Fruit fly (Drosophila melanogaster) whole organism, embryonic: ENCODE results near the gene Sec15.

ENCODE experiments used
- Asciz ChIP-seq: fragments of 200-800 bp; sonication (Bioruptor generic); optimal IDR thresholded peaks from 2 replicates; lab custom pipeline; 2017; ENCODE audit warnings: missing biosample characterization, mild to moderate bottlenecking, missing genetic modification characterization, missing genetic modification reagents
- B-H1 ChIP-seq: fragments of 200-800 bp; sonication (Bioruptor generic); IDR thresholded peaks from 3 replicates; pipeline ENCODE4 v1.3.6; 2022; ENCODE audit warnings: missing biosample characterization, missing genetic modification characterization
- CG10959 ChIP-seq: fragments of 200-800 bp; sonication (Bioruptor generic); IDR thresholded peaks from 2 replicates; pipeline ENCODE4 v1.3.6; 2022; ENCODE audit warnings: missing biosample characterization, missing genetic modification characterization
- CG11398 ChIP-seq: fragments of 200-800 bp; sonication (Bioruptor generic); optimal IDR thresholded peaks from 2 replicates; lab custom pipeline; 2016; ENCODE audit warnings: missing biosample characterization, missing genetic modification characterization
- CG12071 ChIP-seq: fragments of 200-800 bp; sonication (Bioruptor generic); optimal IDR thresholded peaks from 3 replicates; lab custom pipeline; 2018; ENCODE audit warnings: missing biosample characterization, mild to moderate bottlenecking, missing genetic modification characterization
- CG12744 ChIP-seq: fragments of 200-800 bp; sonication (Bioruptor generic); optimal IDR thresholded peaks from 2 replicates; lab custom pipeline; 2016; ENCODE audit warnings: missing biosample characterization, missing genetic modification characterization
- CG14710 ChIP-seq: fragments of 200-800 bp; sonication (Bioruptor generic); optimal IDR thresholded peaks from 3 replicates; lab custom pipeline; 2019; ENCODE audit warnings: missing biosample characterization, mild to moderate bottlenecking, missing genetic modification characterization, moderate library complexity
- CG1602 ChIP-seq: fragments of 200-800 bp; sonication (Bioruptor generic); optimal IDR thresholded peaks from 3 replicates; lab custom pipeline; 2016; ENCODE audit warnings: missing biosample characterization, missing genetic modification characterization
- CG1603 ChIP-seq: fragments of 200-800 bp; sonication (Bioruptor generic); optimal IDR thresholded peaks from 2 replicates; lab custom pipeline; 2019; ENCODE audit warnings: missing biosample characterization, mild to moderate bottlenecking, missing genetic modification characterization, moderate library complexity
- CG16863 ChIP-seq: fragments of 200-800 bp; sonication (Bioruptor generic); optimal IDR thresholded peaks from 3 replicates; lab custom pipeline; 2016; ENCODE audit warnings: missing biosample characterization, missing genetic modification characterization
- CG17568 ChIP-seq: fragments of 200-800 bp; sonication (Bioruptor generic); optimal IDR thresholded peaks from 2 replicates; lab custom pipeline; 2018; ENCODE audit warnings: missing biosample characterization, mild to moderate bottlenecking, missing genetic modification characterization, moderate library complexity
- CG17912 ChIP-seq: fragments of 200-800 bp; sonication (Bioruptor generic); optimal IDR thresholded peaks from 2 replicates; lab custom pipeline; 2018; ENCODE audit warnings: missing biosample characterization, mild to moderate bottlenecking, missing genetic modification characterization
- CG18011 ChIP-seq: fragments of 200-800 bp; sonication (Bioruptor generic); optimal IDR thresholded peaks from 2 replicates; lab custom pipeline; 2017; ENCODE audit warnings: missing biosample characterization, missing genetic modification characterization, mild to moderate bottlenecking, moderate library complexity, missing genotype
- CG18262 ChIP-seq: fragments of 200-800 bp; optimal IDR thresholded peaks from 3 replicates; lab custom pipeline; 2019; ENCODE audit warnings: missing biosample characterization, mild to moderate bottlenecking, missing genetic modification characterization, moderate library complexity
- CG2199 ChIP-seq: fragments of 200-800 bp; sonication (Bioruptor generic); IDR thresholded peaks from 3 replicates; pipeline ENCODE4 v1.3.6; 2022; ENCODE audit warnings: missing biosample characterization, missing genetic modification characterization
- CG2678 ChIP-seq: fragments of 200-800 bp; sonication (Bioruptor generic); optimal IDR thresholded peaks from 3 replicates; lab custom pipeline; 2019; ENCODE audit warnings: missing biosample characterization, mild to moderate bottlenecking, missing genetic modification characterization, moderate library complexity
- CG31224 ChIP-seq: fragments of 200-800 bp; sonication (Bioruptor generic); IDR thresholded peaks from 2 replicates; pipeline ENCODE4 v1.3.6; 2022; ENCODE audit warnings: missing biosample characterization, missing genetic modification characterization
- CG31441 ChIP-seq: fragments of 200-800 bp; sonication (Bioruptor generic); IDR thresholded peaks from 2 replicates; pipeline ENCODE4 v1.3.6; 2022; ENCODE audit warnings: missing biosample characterization, missing genetic modification characterization
- CG3407 ChIP-seq: fragments of 200-800 bp; sonication (Bioruptor generic); optimal IDR thresholded peaks from 2 replicates; lab custom pipeline; 2018; ENCODE audit warnings: missing biosample characterization, mild to moderate bottlenecking, missing genetic modification characterization
- CG7372 ChIP-seq: fragments of 200-800 bp; sonication (Bioruptor generic); IDR thresholded peaks from 2 replicates; pipeline ENCODE4 v1.3.6; 2022; ENCODE audit warnings: missing biosample characterization, missing genetic modification characterization
- CG7745 ChIP-seq: fragments of 200-800 bp; sonication (Bioruptor generic); optimal IDR thresholded peaks from 2 replicates; lab custom pipeline; 2018; ENCODE audit warnings: missing biosample characterization, mild to moderate bottlenecking, missing genetic modification characterization, moderate library complexity
- CG8388 ChIP-seq: fragments of 200-800 bp; sonication (Bioruptor generic); optimal IDR thresholded peaks from 2 replicates; lab custom pipeline; 2019; ENCODE audit warnings: missing biosample characterization, mild to moderate bottlenecking, missing genetic modification characterization, moderate library complexity
- CG9437 ChIP-seq: fragments of 200-800 bp; sonication (Bioruptor generic); optimal IDR thresholded peaks from 2 replicates; lab custom pipeline; 2018; ENCODE audit warnings: missing biosample characterization, mild to moderate bottlenecking, missing genetic modification characterization
- CG9609 ChIP-seq: fragments of 200-800 bp; sonication (Bioruptor generic); optimal IDR thresholded peaks from 3 replicates; lab custom pipeline; 2016; ENCODE audit warnings: missing biosample characterization, missing genetic modification characterization
- Doc3 ChIP-seq: fragments of 200-800 bp; sonication (Bioruptor generic); IDR thresholded peaks from 3 replicates; pipeline ENCODE4 v1.3.6; 2022; ENCODE audit warnings: missing biosample characterization, missing genetic modification characterization; ENCODE audit not compliant: partially characterized antibody
- Jarid2 ChIP-seq: fragments of 200-800 bp; sonication (Bioruptor generic); optimal IDR thresholded peaks from 3 replicates; lab custom pipeline; 2017; ENCODE audit warnings: mild to moderate bottlenecking, missing biosample characterization, missing genetic modification reagents, missing genetic modification characterization
- MBD-R2 ChIP-seq: fragments of 200-800 bp; sonication (Bioruptor generic); IDR thresholded peaks from 2 replicates; pipeline ENCODE4 v1.3.6; 2022; ENCODE audit warnings: missing biosample characterization, missing genetic modification characterization
- NfI ChIP-seq: fragments of 200-800 bp; sonication (Bioruptor generic); optimal IDR thresholded peaks from 3 replicates; lab custom pipeline; 2018; ENCODE audit warnings: missing biosample characterization, mild to moderate bottlenecking, missing genetic modification characterization, moderate library complexity
- Ptx1 ChIP-seq: fragments of 200-800 bp; sonication (Bioruptor generic); IDR thresholded peaks from 2 replicates; pipeline ENCODE4 v1.3.6; 2022; ENCODE audit warnings: missing biosample characterization, missing genetic modification characterization
- Sin3A ChIP-seq: fragments of >200 bp; optimal IDR thresholded peaks from 2 replicates; lab custom pipeline; 2018
- TFAM ChIP-seq: fragments of 200-800 bp; sonication (Bioruptor generic); optimal IDR thresholded peaks from 2 replicates; lab custom pipeline; 2017; ENCODE audit warnings: missing biosample characterization, missing genetic modification characterization, inconsistent platforms
- Trl ChIP-seq, 3 experiments: fragments of >200 bp in 2 of 3; fragments of 200-800 bp in 1 of 3; sonication (Bioruptor generic) in 1 of 3; optimal IDR thresholded peaks; 2 replicates in 1 of 3; 3 replicates in 2 of 3; lab custom pipeline; 2016 to 2017; ENCODE audit warnings: missing biosample characterization in 1 of 3, missing genetic modification characterization in 1 of 3
- Xbp1 ChIP-seq: fragments of 200-800 bp; sonication (Bioruptor generic); optimal IDR thresholded peaks from 3 replicates; lab custom pipeline; 2016; ENCODE audit warnings: missing biosample characterization, mild to moderate bottlenecking, missing genetic modification characterization
- cg ChIP-seq: fragments of 200-800 bp; sonication (Bioruptor generic); optimal IDR thresholded peaks from 3 replicates; lab custom pipeline; 2019; ENCODE audit warnings: missing biosample characterization, mild to moderate bottlenecking, missing genetic modification characterization, moderate library complexity
- dysf ChIP-seq: fragments of 200-800 bp; sonication (Bioruptor generic); IDR thresholded peaks from 3 replicates; pipeline ENCODE4 v1.3.6; 2022; ENCODE audit warnings: missing biosample characterization, missing genetic modification characterization
- grau ChIP-seq: fragments of 200-800 bp; optimal IDR thresholded peaks from 3 replicates; lab custom pipeline; 2019; ENCODE audit warnings: missing biosample characterization, mild to moderate bottlenecking, missing genetic modification characterization, moderate library complexity
- gsb ChIP-seq: fragments of 200-800 bp; sonication (Bioruptor generic); IDR thresholded peaks from 2 replicates; pipeline ENCODE4 v1.3.6; 2022; ENCODE audit warnings: missing biosample characterization, missing genetic modification characterization
- h ChIP-seq: fragments of >200 bp; optimal IDR thresholded peaks from 2 replicates; lab custom pipeline; 2017
- hbn ChIP-seq: fragments of 200-800 bp; sonication (Bioruptor generic); IDR thresholded peaks from 2 replicates; pipeline ENCODE4 v1.3.6; 2022; ENCODE audit warnings: missing biosample characterization, missing genetic modification characterization; ENCODE audit not compliant: partially characterized antibody
- hkb ChIP-seq, 2 experiments: fragments of 200-800 bp in 1 of 2; fragments of >200 bp in 1 of 2; sonication (Bioruptor generic) in 1 of 2; IDR thresholded peaks in 1 of 2; optimal IDR thresholded peaks in 1 of 2; 2 replicates each; pipeline versions ENCODE4 v1.3.6 to Lab custom; 2017 to 2022; ENCODE audit warnings: missing biosample characterization in 1 of 2, missing genetic modification characterization in 1 of 2
- ind ChIP-seq: fragments of 200-800 bp; sonication (Bioruptor generic); optimal IDR thresholded peaks from 3 replicates; lab custom pipeline; 2016; ENCODE audit warnings: missing biosample characterization, missing genetic modification characterization
- jing ChIP-seq: fragments of 200-800 bp; sonication (Bioruptor generic); optimal IDR thresholded peaks from 2 replicates; lab custom pipeline; 2018; ENCODE audit warnings: missing biosample characterization, mild to moderate bottlenecking, missing genetic modification characterization
- odd ChIP-seq: fragments of 200-800 bp; sonication (Bioruptor generic); optimal IDR thresholded peaks from 2 replicates; lab custom pipeline; 2017; ENCODE audit warnings: missing biosample characterization, mild to moderate bottlenecking, missing genetic modification characterization
- sc ChIP-seq, 3 experiments: fragments of >200 bp in 2 of 3; fragments of 200-800 bp in 1 of 3; sonication (Bioruptor generic) in 1 of 3; optimal IDR thresholded peaks; 2 replicates in 2 of 3; 3 replicates in 1 of 3; lab custom pipeline; 2017; ENCODE audit warnings: mild to moderate bottlenecking in 1 of 3, missing biosample characterization in 1 of 3, missing genetic modification characterization in 1 of 3, missing genetic modification reagents in 1 of 3
- sd ChIP-seq: fragments of 200-800 bp; sonication (Bioruptor generic); optimal IDR thresholded peaks from 3 replicates; lab custom pipeline; 2018; ENCODE audit warnings: missing biosample characterization, mild to moderate bottlenecking, missing genetic modification characterization, moderate library complexity
- usp ChIP-seq: fragments of >200 bp; optimal IDR thresholded peaks from 2 replicates; lab custom pipeline; 2017; ENCODE audit warnings: missing biosample characterization, missing genetic modification characterization
- zen2 ChIP-seq: fragments of 200-800 bp; sonication (Bioruptor generic); IDR thresholded peaks from 3 replicates; pipeline ENCODE4 v1.3.6; 2022; ENCODE audit warnings: missing biosample characterization, missing genetic modification characterization; ENCODE audit not compliant: partially characterized antibody
- zfh1 ChIP-seq: fragments of 200-800 bp; sonication (Bioruptor generic); IDR thresholded peaks from 3 replicates; pipeline ENCODE4 v1.3.6; 2022; ENCODE audit warnings: missing biosample characterization, missing genetic modification characterization

The Sec15 gene

DNA sequence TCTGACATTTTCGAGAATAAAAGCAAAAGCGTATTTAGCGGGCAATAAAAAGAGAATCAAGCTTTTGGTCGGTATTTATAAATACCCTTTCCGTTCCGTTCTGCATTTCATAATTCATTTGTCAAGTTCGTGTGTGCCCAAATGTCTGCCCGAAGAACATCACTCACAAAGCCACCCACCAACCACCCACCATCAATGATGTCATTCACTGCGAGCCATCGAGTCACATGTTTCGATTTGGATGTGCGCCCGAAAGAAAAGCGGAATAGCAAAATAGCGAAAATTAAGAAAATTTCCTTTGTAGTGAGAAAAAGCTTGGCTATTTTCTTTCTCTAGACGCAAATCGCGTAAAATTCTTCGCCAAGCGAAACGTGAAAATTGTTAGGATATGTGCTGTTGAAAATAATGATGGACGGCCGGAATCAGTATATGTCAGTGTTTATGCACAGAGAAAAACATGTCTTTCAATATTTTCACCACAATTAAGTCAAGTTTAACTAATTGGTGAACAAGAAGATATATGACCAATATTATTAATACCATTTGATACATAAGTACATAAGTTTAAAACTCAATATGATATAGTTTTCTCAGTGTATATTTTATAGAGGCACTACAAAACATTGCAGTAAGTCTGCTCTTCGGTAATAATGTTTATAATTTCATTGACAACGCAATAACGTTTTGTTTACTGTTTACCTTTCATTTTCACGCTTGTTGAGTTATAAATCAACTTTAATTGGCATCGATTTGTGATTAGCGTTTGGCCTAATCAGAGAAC lies 43.5 kb upstream of the Sec15 start (continued):
- TF ChIP-seq CG17912 (GFP tag; lab: Kevin White, UChicago) (no peak), odd (GFP tag; lab: Kevin White, UChicago) (no peak), dysf (GFP tag; lab: Robert Waterston, UW) (peak; percentile 60), Doc3 (GFP tag; lab: Robert Waterston, UW) (no peak), ind (GFP tag; lab: Kevin White, UChicago) (peak; percentile 56), CG12071 (GFP tag; lab: Kevin White, UChicago) (peak; percentile 50), jing (GFP tag; lab: Kevin White, UChicago) (no peak), CG2678 (tag; lab: Kevin White, UChicago) (peak; percentile 80), cg (GFP tag; lab: Kevin White, UChicago) (no peak), sc (optimal IDR thresholded peaks at IDR 0.05; lab: Kevin White, UChicago) (no peak), sc (GFP tag; optimal IDR thresholded peaks at IDR 0.05; lab: Kevin White, UChicago) (no peak), CG7372 (GFP tag; lab: Robert Waterston, UW) (0 out of 2 replicates have a peak, but pooled peaks have one; percentile 24), CG3407 (GFP tag; lab: Kevin White, UChicago) (no peak), CG17568 (GFP tag; lab: Kevin White, UChicago) (peak; percentile 41), B-H1 (GFP tag; lab: Robert Waterston, UW) (peak; percentile 50; the same call in 1 of the 3 replicates), CG31441 (GFP tag; lab: Robert Waterston, UW) (peak; percentile 56), CG2199 (GFP tag; lab: Robert Waterston, UW) (no peak), CG9609 (GFP tag; lab: Kevin White, UChicago) (peak; percentile 6), Asciz (GFP tag; lab: Kevin White, UChicago) (peak; percentile 42), gsb (no peak), CG14710 (tag; lab: Kevin White, UChicago) (peak; percentile 8), CG9437 (peak; percentile 7), Jarid2 (no peak), h (no peak), grau (tag; lab: Kevin White, UChicago) (peak; percentile 76), Sin3A (lab: Kevin White, UChicago) (no peak), usp (no peak), CG10959 (GFP tag; lab: Robert Waterston, UW) (0 out of 2 replicates have a peak, but pooled peaks have one; percentile 4), CG11398 (GFP tag; lab: Kevin White, UChicago) (no peak), CG1603 (tag; lab: Kevin White, UChicago) (peak; percentile 49), CG31224 (GFP tag; lab: Robert Waterston, UW) (peak; percentile 52), Xbp1 (peak; percentile 63), CG7745 (no peak), MBD-R2 (GFP tag; lab: Robert Waterston, UW) (peak; percentile 39; the same call in 1 of the 2 replicates), sd (peak; percentile 84), NfI (GFP tag; lab: Kevin White, UChicago) (peak; percentile 47), CG18011 (GFP tag; lab: Kevin White, UChicago) (peak; percentile 26), CG16863 (GFP tag; lab: Kevin White, UChicago) (peak; percentile 6), Ptx1 (peak; percentile 76), Trl (optimal IDR thresholded peaks at IDR 0.05; lab: Kevin White, UChicago) (no peak), Trl (GFP tag; optimal IDR thresholded peaks at IDR 0.05; lab: Kevin White, UChicago) (no peak), hkb (optimal IDR thresholded peaks at IDR 0.05; lab: Kevin White, UChicago) (no peak), hkb (GFP tag; IDR thresholded peaks at IDR 0.05; lab: Robert Waterston, UW) (peak; percentile 76), CG1602 (no peak), TFAM (GFP tag; lab: Kevin White, UChicago) (no peak), hbn (GFP tag; lab: Robert Waterston, UW) (no peak), CG8388 (GFP tag; lab: Kevin White, UChicago) (peak; percentile 45), zfh1 (GFP tag; lab: Robert Waterston, UW) (no peak), CG12744 (GFP tag; lab: Kevin White, UChicago) (no peak), CG18262 (tag; lab: Kevin White, UChicago) (peak; percentile 39), zen2 (GFP tag; lab: Robert Waterston, UW) (no peak)
